Worm (Caenorhabditis elegans): ENCODE data around the gene R107.5.

The R107.5 gene

DNA sequence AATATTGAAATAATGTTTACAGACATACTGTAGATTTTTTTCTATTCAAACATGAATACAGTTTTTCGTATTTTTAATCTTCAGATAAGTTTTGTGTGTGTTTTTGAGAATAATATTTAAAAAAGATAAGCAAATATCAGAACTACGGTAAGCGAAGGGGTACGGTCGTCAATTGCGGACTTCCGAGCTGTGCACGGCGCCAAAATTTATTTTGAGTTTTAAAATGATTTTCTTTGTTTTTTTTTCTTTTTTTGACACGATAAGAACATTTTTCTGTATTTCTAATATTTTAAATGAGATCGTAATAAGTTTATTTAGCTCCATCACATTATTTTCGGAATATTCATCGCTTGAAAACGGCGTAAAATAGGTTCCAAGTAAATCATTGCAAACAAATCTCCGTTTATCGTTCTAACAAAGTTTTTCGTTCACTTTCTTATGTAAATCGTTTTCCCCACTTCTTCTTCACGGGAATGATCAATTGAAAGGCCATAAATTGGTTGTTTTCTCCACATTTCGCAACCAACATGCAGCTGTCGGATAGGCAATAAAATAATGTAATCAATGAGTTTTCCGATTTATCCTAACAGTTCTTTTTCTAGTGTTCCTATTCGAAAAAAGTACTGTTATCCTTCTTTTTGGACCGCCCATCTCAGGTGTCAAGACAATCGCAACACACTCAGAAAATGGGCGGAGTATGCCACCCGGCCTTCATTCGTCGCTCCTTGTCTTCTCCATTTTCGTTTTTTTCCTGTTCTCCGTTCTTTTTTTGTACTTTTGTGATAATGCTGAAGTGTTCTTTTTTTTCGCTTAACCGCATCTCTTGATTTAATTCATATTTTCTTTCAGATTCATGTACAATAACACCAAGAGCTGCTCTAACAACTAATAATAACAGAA is 38.1 kb upstream of the R107.5 start, which contains the start of gene glp-1:
Gene glp-1, plus strand, starts transcription at position 850 of the 900 bp plus-strand sequence.
- TF ChIP-seq nfya-2 (GFP tag; IDR thresholded peaks at IDR 0.05) (no peak), cebp-2 (GFP tag; IDR thresholded peaks at IDR 0.05) (no peak), madf-6 (GFP tag; IDR thresholded peaks at IDR 0.05) (peak; percentile 80; the same call in 1 of the 2 replicates), attf-3 (GFP tag; conservative IDR thresholded peaks at IDR 0.05) (peak; percentile 61; the same call in 1 of the 2 replicates), snpc-3.4 (tag; optimal IDR thresholded peaks at IDR 0.05) (peak; percentile 32), nhr-80 (tag; optimal IDR thresholded peaks at IDR 0.05) (no peak), akir-1 (GFP tag; optimal IDR thresholded peaks at IDR 0.05) (no peak), ceh-27 (GFP tag; optimal IDR thresholded peaks at IDR 0.05) (no peak), lsl-1 (GFP tag; optimal IDR thresholded peaks at IDR 0.05) (peak; percentile 95), C06A6.2 (GFP tag; conservative IDR thresholded peaks at IDR 0.05) (no peak), egrh-3 (GFP tag; IDR thresholded peaks at IDR 0.05) (no peak), rec-8 (tag; optimal IDR thresholded peaks at IDR 0.05) (no peak), zfh-2 (GFP tag; conservative IDR thresholded peaks at IDR 0.05) (no peak), F57A8.1 (GFP tag; optimal IDR thresholded peaks at IDR 0.05) (no peak), F23B12.7 (tag; optimal IDR thresholded peaks at IDR 0.05; ENCODE audit: insufficient read depth) (no peak), egl-44 (GFP tag; IDR thresholded peaks at IDR 0.05) (no peak), dox-1 (GFP tag; IDR thresholded peaks at IDR 0.05) (no peak), ceh-79 (tag; optimal IDR thresholded peaks at IDR 0.05) (no peak), attf-5 (GFP tag; optimal IDR thresholded peaks at IDR 0.05) (no peak), F49E8.2 (tag; optimal IDR thresholded peaks at IDR 0.05; ENCODE audit: insufficient read depth) (no peak), D2030.7 (GFP tag; IDR thresholded peaks at IDR 0.05) (peak; percentile 60; the same call in 1 of the 2 replicates), tlf-1 (GFP tag; optimal IDR thresholded peaks at IDR 0.05) (no peak), F39B2.1 (GFP tag; IDR thresholded peaks at IDR 0.05) (no peak), efl-1 (GFP tag; optimal IDR thresholded peaks at IDR 0.05) (peak; percentile 91), hrde-1 (tag; optimal IDR thresholded peaks at IDR 0.05; ENCODE audit: borderline replicate concordance) (no peak), athp-1 (tag; optimal IDR thresholded peaks at IDR 0.05) (no peak), F10E7.11 (tag; optimal IDR thresholded peaks at IDR 0.05) (no peak), madf-3 (GFP tag; IDR thresholded peaks at IDR 0.05) (no peak), T26A5.8 (tag; optimal IDR thresholded peaks at IDR 0.05) (no peak), B0019.2 (GFP tag; conservative IDR thresholded peaks at IDR 0.05) (no peak), F55B11.4 (tag; optimal IDR thresholded peaks at IDR 0.05; ENCODE audit: borderline replicate concordance, insufficient read depth) (no peak), ceh-91 (GFP tag; IDR thresholded peaks at IDR 0.05) (peak; percentile 46; the same call in 1 of the 2 replicates), snpc-1.1 (tag; optimal IDR thresholded peaks at IDR 0.05; ENCODE audit: insufficient read depth) (no peak), fkh-3 (tag; optimal IDR thresholded peaks at IDR 0.05) (no peak), nhr-179 (tag; optimal IDR thresholded peaks at IDR 0.05) (no peak), dpl-1 (GFP tag; optimal IDR thresholded peaks at IDR 0.05) (peak; percentile 65), sptf-2 (GFP tag; optimal IDR thresholded peaks at IDR 0.05) (no peak), xnd-1 (tag; optimal IDR thresholded peaks at IDR 0.05) (peak; percentile 30), mcd-1 (GFP tag; IDR thresholded peaks at IDR 0.05) (no peak), unc-62 (GFP tag; optimal IDR thresholded peaks at IDR 0.05) (no peak), Y53F4B.3 (GFP tag; IDR thresholded peaks at IDR 0.05) (no peak), mel-28 (tag; optimal IDR thresholded peaks at IDR 0.05; ENCODE audit: borderline replicate concordance) (no peak), B0336.3 (GFP tag; IDR thresholded peaks at IDR 0.05) (no peak), tbx-9 (tag; optimal IDR thresholded peaks at IDR 0.05; ENCODE audit: borderline replicate concordance) (no peak), F33H1.4 (GFP tag; IDR thresholded peaks at IDR 0.05) (0 out of 2 replicates have a peak, but pooled peaks have one; percentile 42), ztf-18 (tag; optimal IDR thresholded peaks at IDR 0.05) (no peak)

Data from whole organism, young adult.